Worm (Caenorhabditis elegans) whole organism, mixed stage, embryonic: ENCODE measurements around the gene rpb-4.

Experiments used
- ceh-39 ChIP-seq: fragments of 150-350 bp; optimal IDR thresholded peaks from 2 replicates; lab custom pipeline; 2014; ENCODE audit warnings: missing biosample characterization, missing genetic modification characterization
- ces-1 ChIP-seq: fragments of 150-350 bp; optimal IDR thresholded peaks from 2 replicates; lab custom pipeline; 2014; ENCODE audit warnings: missing biosample characterization, missing genetic modification reagents, missing genetic modification characterization
- elt-3 ChIP-seq: fragments of 150-350 bp; optimal IDR thresholded peaks from 2 replicates; lab custom pipeline; 2014; ENCODE audit warnings: missing biosample characterization, missing genetic modification characterization
- snpc-4 ChIP-seq: fragments of 150-350 bp; optimal IDR thresholded peaks from 2 replicates; lab custom pipeline; 2014; ENCODE audit warnings: missing biosample characterization, missing genetic modification characterization
- sptf-1 ChIP-seq: sonication (generic microtip); optimal IDR thresholded peaks from 2 replicates; lab custom pipeline; 2017; ENCODE audit warnings: mild to moderate bottlenecking, missing genetic modification characterization, moderate library complexity, missing compliant biosample characterization

ce11 chrII:7381947-7382346 is 7.7 kb downstream of the rpb-4 start:
- no peak for TF ChIP-seq snpc-4 (tag; lab: Kevin White, UChicago)
- no peak for TF ChIP-seq ces-1 (GFP tag; lab: Kevin White, UChicago)
- TF ChIP-seq sptf-1: no peak
- TF ChIP-seq elt-3 (tag; lab: Kevin White, UChicago): no peak
- TF ChIP-seq ceh-39 (tag; lab: Kevin White, UChicago): no peak
